Worm (Caenorhabditis elegans): ENCODE data around the gene F59A6.2.
A peak's percentile ranks its signal among the peaks of the same experiment; 100 is the strongest.

The F59A6.2 gene

ce11 chrII:5042381-5042930 is 28.0 kb downstream of the F59A6.2 start:
- TF ChIP-seq nhr-129 (tag; optimal IDR thresholded peaks at IDR 0.05), result peak; percentile 15
- TF ChIP-seq zag-1 (tag; optimal IDR thresholded peaks at IDR 0.05), result peak; percentile 24
- TF ChIP-seq ztf-11 (tag; optimal IDR thresholded peaks at IDR 0.05), result no peak
- TF ChIP-seq elt-3 (tag; optimal IDR thresholded peaks at IDR 0.05), result no peak
- peak; percentile 13 for TF ChIP-seq C34F6.9 (tag; optimal IDR thresholded peaks at IDR 0.05)
- no peak for TF ChIP-seq snpc-4 (tag; optimal IDR thresholded peaks at IDR 0.05)
- TF ChIP-seq lsy-2 (tag; optimal IDR thresholded peaks at IDR 0.05), result peak in 1 of 2 experiments; percentile 35
- no peak for TF ChIP-seq Y55F3AM.14 (GFP tag; optimal IDR thresholded peaks at IDR 0.05)
- TF ChIP-seq mbf-1 (tag; optimal IDR thresholded peaks at IDR 0.05), result no peak
- no peak for TF ChIP-seq egl-27 (tag; optimal IDR thresholded peaks at IDR 0.05)
- no peak for TF ChIP-seq nhr-23 (tag; optimal IDR thresholded peaks at IDR 0.05)
- peak; percentile 37 for TF ChIP-seq F13H6.1 (tag; optimal IDR thresholded peaks at IDR 0.05)
- TF ChIP-seq unc-39 (tag; optimal IDR thresholded peaks at IDR 0.05), result no peak
- TF ChIP-seq gmeb-1 (tag; optimal IDR thresholded peaks at IDR 0.05), result no peak
- peak; percentile 11 for TF ChIP-seq nhr-6 (tag; optimal IDR thresholded peaks at IDR 0.05)
- TF ChIP-seq mdl-1 (tag; optimal IDR thresholded peaks at IDR 0.05), result no peak
- TF ChIP-seq nhr-237 (tag; optimal IDR thresholded peaks at IDR 0.05), result no peak
- no peak for TF ChIP-seq lin-39 (tag; optimal IDR thresholded peaks at IDR 0.05)
- TF ChIP-seq ceh-16 (tag; optimal IDR thresholded peaks at IDR 0.05), result no peak
- TF ChIP-seq unc-55 (GFP tag; optimal IDR thresholded peaks at IDR 0.05), result peak; percentile 53
- no peak for TF ChIP-seq sma-9 (GFP tag; optimal IDR thresholded peaks at IDR 0.05)
- TF ChIP-seq sma-9 (tag; optimal IDR thresholded peaks at IDR 0.05), result no peak
- no peak for TF ChIP-seq nhr-25 (tag; optimal IDR thresholded peaks at IDR 0.05)

ce11 chrII:5046209-5047200 is 32.0 kb downstream of the F59A6.2 start:
- no peak for TF ChIP-seq elt-1 (tag; optimal IDR thresholded peaks at IDR 0.05)
- no peak for TF ChIP-seq lin-13 (GFP tag; optimal IDR thresholded peaks at IDR 0.05)
- peak; percentile 46 for TF ChIP-seq unc-55 (GFP tag; optimal IDR thresholded peaks at IDR 0.05)
- no peak for TF ChIP-seq elt-3 (tag; optimal IDR thresholded peaks at IDR 0.05)
- no peak for TF ChIP-seq Y55F3AM.14 (GFP tag; optimal IDR thresholded peaks at IDR 0.05)
- TF ChIP-seq nhr-129 (tag; optimal IDR thresholded peaks at IDR 0.05), result peak; percentile 10
- no peak for TF ChIP-seq egl-27 (tag; optimal IDR thresholded peaks at IDR 0.05)
- peak; percentile 7 for TF ChIP-seq C34F6.9 (tag; optimal IDR thresholded peaks at IDR 0.05)
- peak in 1 of 2 experiments; percentile 2 for TF ChIP-seq lsy-2 (tag; optimal IDR thresholded peaks at IDR 0.05)
- peak; percentile 6 for TF ChIP-seq sem-4 (tag; optimal IDR thresholded peaks at IDR 0.05)
- TF ChIP-seq dmd-4 (tag; optimal IDR thresholded peaks at IDR 0.05), result no peak

ce11 chrII:5047279-5047678 is 32.8 kb downstream of the F59A6.2 start:
- no peak for TF ChIP-seq ztf-11 (tag; optimal IDR thresholded peaks at IDR 0.05)
- TF ChIP-seq lin-13 (GFP tag; optimal IDR thresholded peaks at IDR 0.05), result no peak
- no peak for TF ChIP-seq egl-27 (tag; optimal IDR thresholded peaks at IDR 0.05)
- TF ChIP-seq blmp-1 (tag; optimal IDR thresholded peaks at IDR 0.05; ENCODE audit: insufficient read depth), result peak; percentile 10
- TF ChIP-seq zag-1 (tag; optimal IDR thresholded peaks at IDR 0.05), result no peak
- TF ChIP-seq mbf-1 (tag; optimal IDR thresholded peaks at IDR 0.05), result no peak
- TF ChIP-seq snpc-4 (tag; optimal IDR thresholded peaks at IDR 0.05), result no peak
- no peak for TF ChIP-seq nhr-21 (tag; optimal IDR thresholded peaks at IDR 0.05)
- TF ChIP-seq unc-39 (tag; optimal IDR thresholded peaks at IDR 0.05), result no peak
- no peak for TF ChIP-seq nhr-77 (tag; optimal IDR thresholded peaks at IDR 0.05)
- TF ChIP-seq nhr-6 (tag; optimal IDR thresholded peaks at IDR 0.05), result no peak
- peak; percentile 20 for TF ChIP-seq C34F6.9 (tag; optimal IDR thresholded peaks at IDR 0.05)
- no peak for TF ChIP-seq lin-11 (tag; optimal IDR thresholded peaks at IDR 0.05)
- no peak for TF ChIP-seq ZK546.5 (tag; optimal IDR thresholded peaks at IDR 0.05)
- TF ChIP-seq nhr-129 (tag; optimal IDR thresholded peaks at IDR 0.05), result peak; percentile 41
- no peak for TF ChIP-seq sma-9 (GFP tag; optimal IDR thresholded peaks at IDR 0.05)
- no peak for TF ChIP-seq sma-9 (tag; optimal IDR thresholded peaks at IDR 0.05)

- TF ChIP-seq nhr-23 (tag; optimal IDR thresholded peaks at IDR 0.05) (no peak), C34F6.9 (tag; optimal IDR thresholded peaks at IDR 0.05) (peak; percentile 13), nhr-129 (tag; optimal IDR thresholded peaks at IDR 0.05) (peak; percentile 54)
These were observed 33.8 kb downstream of the F59A6.2 start for ce11 chrII:5048185-5048795.
